Worm (Caenorhabditis elegans) whole organism, L3 larva: Measurements from ENCODE around the gene msp-56.

Experiments used
- R02D3.7 ChIP-seq: fragments of 150-350 bp; optimal IDR thresholded peaks from 2 replicates; lab custom pipeline; 2014; ENCODE audit warnings: missing biosample characterization, missing genetic modification characterization
- ZK546.5 ChIP-seq: sonication (generic microtip); optimal IDR thresholded peaks from 2 replicates; lab custom pipeline; 2017; ENCODE audit warnings: missing biosample characterization, missing genetic modification characterization
- aly-2 ChIP-seq: fragments of 150-350 bp; optimal IDR thresholded peaks from 2 replicates; lab custom pipeline; 2014; ENCODE audit warnings: missing biosample characterization, missing genetic modification characterization
- ama-1 ChIP-seq: fragments of 150-350 bp; optimal IDR thresholded peaks from 2 replicates; lab custom pipeline; 2018
- ceh-16 ChIP-seq: sonication (generic microtip); optimal IDR thresholded peaks from 2 replicates; lab custom pipeline; 2017; ENCODE audit warnings: missing biosample characterization, missing genetic modification characterization
- ceh-82 ChIP-seq: fragments of 150-350 bp; optimal IDR thresholded peaks from 2 replicates; lab custom pipeline; 2014; ENCODE audit warnings: missing biosample characterization, missing genetic modification characterization
- ceh-9 ChIP-seq: sonication (generic microtip); optimal IDR thresholded peaks from 2 replicates; lab custom pipeline; 2018; ENCODE audit warnings: missing biosample characterization, missing genetic modification characterization
- egl-27 ChIP-seq: sonication (generic microtip); optimal IDR thresholded peaks from 4 replicates; lab custom pipeline; 2017; ENCODE audit warnings: missing biosample characterization, missing genetic modification reagents, missing genetic modification characterization
- egl-5 ChIP-seq: fragments of 150-350 bp; optimal IDR thresholded peaks from 2 replicates; lab custom pipeline; 2017; ENCODE audit warnings: missing biosample characterization, missing genetic modification reagents, missing genetic modification characterization, inconsistent platforms
- elt-1 ChIP-seq: fragments of 150-350 bp; optimal IDR thresholded peaks from 2 replicates; lab custom pipeline; 2014; ENCODE audit warnings: missing biosample characterization, missing genetic modification characterization
- elt-2 ChIP-seq: sonication (generic microtip); optimal IDR thresholded peaks from 2 replicates; lab custom pipeline; 2016; ENCODE audit warnings: missing genetic modification reagents, mild to moderate bottlenecking, missing genetic modification characterization, missing compliant biosample characterization
- fkh-10 ChIP-seq: sonication (generic microtip); optimal IDR thresholded peaks from 2 replicates; lab custom pipeline; 2017; ENCODE audit warnings: missing biosample characterization, missing genetic modification reagents, missing genetic modification characterization
- fkh-2 ChIP-seq: fragments of 150-350 bp; optimal IDR thresholded peaks from 2 replicates; lab custom pipeline; 2014; ENCODE audit warnings: missing biosample characterization, missing genetic modification reagents, missing genetic modification characterization
- fos-1 ChIP-seq: fragments of 150-350 bp; optimal IDR thresholded peaks from 2 replicates; lab custom pipeline; 2014; ENCODE audit warnings: missing biosample characterization, missing genetic modification characterization
- hmg-11 ChIP-seq: sonication (generic microtip); optimal IDR thresholded peaks from 2 replicates; lab custom pipeline; 2016; ENCODE audit warnings: missing genetic modification characterization, missing compliant biosample characterization
- lin-15B ChIP-seq: fragments of 150-350 bp; optimal IDR thresholded peaks from 2 replicates; lab custom pipeline; 2014; ENCODE audit warnings: missing biosample characterization, missing genetic modification characterization
- lsy-12 ChIP-seq: sonication (generic microtip); optimal IDR thresholded peaks from 2 replicates; lab custom pipeline; 2016; ENCODE audit warnings: mild to moderate bottlenecking, missing genetic modification characterization, missing compliant biosample characterization
- mdl-1 ChIP-seq: fragments of 150-350 bp; optimal IDR thresholded peaks from 2 replicates; lab custom pipeline; 2014; ENCODE audit warnings: missing biosample characterization, missing genetic modification characterization
- mml-1 ChIP-seq: fragments of 150-350 bp; sonication (generic microtip); optimal IDR thresholded peaks from 3 replicates; lab custom pipeline; 2014; ENCODE audit warnings: missing biosample characterization, missing genetic modification characterization
- nhr-12 ChIP-seq: fragments of 150-350 bp; optimal IDR thresholded peaks from 2 replicates; lab custom pipeline; 2014; ENCODE audit warnings: missing biosample characterization, missing genetic modification characterization
- nhr-23 ChIP-seq: fragments of 150-350 bp; optimal IDR thresholded peaks from 2 replicates; lab custom pipeline; 2014; ENCODE audit warnings: missing biosample characterization, missing genetic modification reagents, missing genetic modification characterization
- nhr-28 ChIP-seq: fragments of 150-350 bp; optimal IDR thresholded peaks from 2 replicates; lab custom pipeline; 2014; ENCODE audit warnings: missing biosample characterization, missing genetic modification characterization
- nhr-43 ChIP-seq: sonication (generic microtip); optimal IDR thresholded peaks from 2 replicates; lab custom pipeline; 2016; ENCODE audit warnings: mild to moderate bottlenecking, missing genetic modification characterization, missing compliant biosample characterization; ENCODE audit not compliant: poor library complexity, severe bottlenecking
- nhr-67 ChIP-seq: fragments of 150-350 bp; optimal IDR thresholded peaks from 2 replicates; lab custom pipeline; 2014; ENCODE audit warnings: missing biosample characterization, missing genetic modification characterization
- nhr-77 ChIP-seq: fragments of 150-350 bp; optimal IDR thresholded peaks from 2 replicates; lab custom pipeline; 2014; ENCODE audit warnings: missing biosample characterization, missing genetic modification characterization
- pqm-1 ChIP-seq: fragments of 150-350 bp; optimal IDR thresholded peaks from 2 replicates; lab custom pipeline; 2017; ENCODE audit warnings: missing biosample characterization, missing genetic modification characterization, inconsistent platforms
- sea-2 ChIP-seq: fragments of 150-350 bp; sonication (generic microtip); optimal IDR thresholded peaks from 4 replicates; lab custom pipeline; 2014; ENCODE audit warnings: missing biosample characterization, missing genetic modification reagents, missing genetic modification characterization
- skn-1 ChIP-seq: fragments of 150-350 bp; optimal IDR thresholded peaks from 2 replicates; lab custom pipeline; 2014; ENCODE audit warnings: missing biosample characterization, missing genetic modification characterization
- unc-39 ChIP-seq: sonication (generic microtip); optimal IDR thresholded peaks from 4 replicates; lab custom pipeline; 2017; ENCODE audit warnings: missing biosample characterization, missing genetic modification characterization
- zag-1 ChIP-seq: fragments of 150-350 bp; optimal IDR thresholded peaks from 2 replicates; lab custom pipeline; 2014; ENCODE audit warnings: missing biosample characterization, missing genetic modification characterization
- ztf-11 ChIP-seq: fragments of 150-350 bp; optimal IDR thresholded peaks from 2 replicates; lab custom pipeline; 2014; ENCODE audit warnings: missing biosample characterization, missing genetic modification characterization
- ztf-4 ChIP-seq: fragments of 150-350 bp; optimal IDR thresholded peaks from 2 replicates; lab custom pipeline; 2014; ENCODE audit warnings: missing biosample characterization, missing genetic modification characterization

msp-56 gene

ce11 chrIV:9822585-9822984 is 18.8 kb upstream of the msp-56 start:
- TF ChIP-seq pqm-1 (tag; lab: Kevin White, UChicago) (no peak), nhr-77 (tag; lab: Kevin White, UChicago) (no peak), mdl-1 (tag; lab: Kevin White, UChicago) (no peak), unc-39 (tag; lab: Kevin White, UChicago) (no peak), ama-1 (lab: Kevin White, UChicago) (no peak), nhr-23 (tag; lab: Kevin White, UChicago) (no peak), fkh-10 (GFP tag; lab: Kevin White, UChicago) (no peak), elt-2 (tag; lab: Kevin White, UChicago) (no peak)

- TF ChIP-seq mdl-1 (tag; lab: Kevin White, UChicago) (no peak), ceh-82 (tag; lab: Kevin White, UChicago) (no peak), hmg-11 (tag; lab: Kevin White, UChicago) (no peak), ceh-9 (tag; lab: Kevin White, UChicago) (no peak), nhr-43 (tag; lab: Kevin White, UChicago) (no peak), nhr-12 (tag; lab: Kevin White, UChicago) (no peak), ztf-4 (tag; lab: Kevin White, UChicago) (no peak), ZK546.5 (tag; lab: Kevin White, UChicago) (no peak), unc-39 (tag; lab: Kevin White, UChicago) (no peak)
Measured at ce11 chrIV:9824480-9824879, 16.9 kb upstream of the msp-56 start, which contains the start of gene catp-6. Gene catp-6, minus strand, starts transcription at chrIV:9824580.

ce11 chrIV:9825196-9825744 is 16.1 kb upstream of the msp-56 start, which contains the start of gene mtr-4:
Gene mtr-4, plus strand, starts transcription at chrIV:9825694.
- TF ChIP-seq unc-39 (tag; lab: Kevin White, UChicago), result no peak
- no peak for TF ChIP-seq R02D3.7 (tag; lab: Kevin White, UChicago)
- TF ChIP-seq skn-1, result peak; percentile 24
- TF ChIP-seq ztf-11 (tag; lab: Kevin White, UChicago), result no peak
- no peak for TF ChIP-seq sea-2 (GFP tag; lab: Kevin White, UChicago)
- TF ChIP-seq elt-2 (tag; lab: Kevin White, UChicago), result peak; percentile 85
- TF ChIP-seq lin-15B (tag; lab: Kevin White, UChicago), result peak; percentile 62
- no peak for TF ChIP-seq fos-1 (tag; lab: Kevin White, UChicago)
- TF ChIP-seq egl-5 (tag; lab: Kevin White, UChicago), result peak; percentile 27
- no peak for TF ChIP-seq lsy-12 (tag; lab: Kevin White, UChicago)
- TF ChIP-seq mml-1 (tag; lab: Kevin White, UChicago), result no peak

- TF ChIP-seq nhr-12 (tag; lab: Kevin White, UChicago) (no peak), fos-1 (tag; lab: Kevin White, UChicago) (no peak), ceh-9 (tag; lab: Kevin White, UChicago) (no peak), nhr-67 (tag; lab: Kevin White, UChicago) (no peak), nhr-28 (tag; lab: Kevin White, UChicago) (no peak), zag-1 (tag; lab: Kevin White, UChicago) (no peak), mdl-1 (tag; lab: Kevin White, UChicago) (no peak), ZK546.5 (tag; lab: Kevin White, UChicago) (no peak), elt-1 (tag; lab: Kevin White, UChicago) (no peak), pqm-1 (tag; lab: Kevin White, UChicago) (no peak), ceh-16 (no peak), elt-2 (tag; lab: Kevin White, UChicago) (no peak), fkh-2 (no peak), egl-27 (tag; lab: Kevin White, UChicago) (no peak), egl-5 (tag; lab: Kevin White, UChicago) (no peak), ceh-82 (tag; lab: Kevin White, UChicago) (no peak), sea-2 (GFP tag; lab: Kevin White, UChicago) (no peak), aly-2 (tag; lab: Kevin White, UChicago) (no peak), R02D3.7 (tag; lab: Kevin White, UChicago) (no peak), ama-1 (lab: Kevin White, UChicago) (no peak)
Measured at ce11 chrIV:9832586-9832985, 8.8 kb upstream of the msp-56 start, which contains the start of gene kin-21. Gene kin-21, plus strand, starts transcription at chrIV:9832886.

ce11 chrIV:9833337-9833736 is 8.0 kb upstream of the msp-56 start:
- TF ChIP-seq ama-1 (lab: Kevin White, UChicago), result no peak
